Worm (Caenorhabditis elegans) whole organism, mixed stage, embryonic: ENCODE results near the gene C50B6.3.

ENCODE experiments used
- blmp-1 ChIP-seq: fragments of 150-350 bp; optimal IDR thresholded peaks from 2 replicates; lab custom pipeline; 2014; ENCODE audit warnings: missing biosample characterization, missing genetic modification characterization
- ceh-39 ChIP-seq: fragments of 150-350 bp; optimal IDR thresholded peaks from 2 replicates; lab custom pipeline; 2014; ENCODE audit warnings: missing biosample characterization, missing genetic modification characterization
- ces-1 ChIP-seq: fragments of 150-350 bp; optimal IDR thresholded peaks from 2 replicates; lab custom pipeline; 2014; ENCODE audit warnings: missing biosample characterization, missing genetic modification reagents, missing genetic modification characterization
- hlh-1 ChIP-seq: fragments of 150-350 bp; optimal IDR thresholded peaks from 2 replicates; lab custom pipeline; 2014; ENCODE audit warnings: missing biosample characterization, missing genetic modification reagents, missing genetic modification characterization
- lin-13 ChIP-seq: fragments of 150-350 bp; optimal IDR thresholded peaks from 2 replicates; lab custom pipeline; 2014; ENCODE audit warnings: missing biosample characterization, missing genetic modification characterization
- mep-1 ChIP-seq: fragments of 150-350 bp; optimal IDR thresholded peaks from 2 replicates; lab custom pipeline; 2017; ENCODE audit warnings: missing biosample characterization, missing genetic modification reagents, missing genetic modification characterization, inconsistent platforms
- nhr-12 ChIP-seq: fragments of 150-350 bp; optimal IDR thresholded peaks from 2 replicates; lab custom pipeline; 2014; ENCODE audit warnings: missing biosample characterization, missing genetic modification characterization
- nhr-2 ChIP-seq: fragments of 150-350 bp; optimal IDR thresholded peaks from 2 replicates; lab custom pipeline; 2014; ENCODE audit warnings: missing biosample characterization, missing genetic modification characterization
- nhr-76 ChIP-seq: sonication (generic microtip); optimal IDR thresholded peaks from 2 replicates; lab custom pipeline; 2017; ENCODE audit warnings: missing biosample characterization, missing genetic modification characterization
- snpc-4 ChIP-seq: fragments of 150-350 bp; optimal IDR thresholded peaks from 2 replicates; lab custom pipeline; 2014; ENCODE audit warnings: missing biosample characterization, missing genetic modification characterization
- unc-39 ChIP-seq: fragments of 150-350 bp; optimal IDR thresholded peaks from 2 replicates; lab custom pipeline; 2014; ENCODE audit warnings: missing biosample characterization, missing genetic modification characterization
- unc-62 ChIP-seq: fragments of 150-350 bp; optimal IDR thresholded peaks from 2 replicates; lab custom pipeline; 2014; ENCODE audit warnings: missing biosample characterization, missing genetic modification reagents, missing genetic modification characterization
- ztf-11 ChIP-seq: fragments of 150-350 bp; optimal IDR thresholded peaks from 2 replicates; lab custom pipeline; 2014; ENCODE audit warnings: missing biosample characterization, missing genetic modification characterization

DNA sequence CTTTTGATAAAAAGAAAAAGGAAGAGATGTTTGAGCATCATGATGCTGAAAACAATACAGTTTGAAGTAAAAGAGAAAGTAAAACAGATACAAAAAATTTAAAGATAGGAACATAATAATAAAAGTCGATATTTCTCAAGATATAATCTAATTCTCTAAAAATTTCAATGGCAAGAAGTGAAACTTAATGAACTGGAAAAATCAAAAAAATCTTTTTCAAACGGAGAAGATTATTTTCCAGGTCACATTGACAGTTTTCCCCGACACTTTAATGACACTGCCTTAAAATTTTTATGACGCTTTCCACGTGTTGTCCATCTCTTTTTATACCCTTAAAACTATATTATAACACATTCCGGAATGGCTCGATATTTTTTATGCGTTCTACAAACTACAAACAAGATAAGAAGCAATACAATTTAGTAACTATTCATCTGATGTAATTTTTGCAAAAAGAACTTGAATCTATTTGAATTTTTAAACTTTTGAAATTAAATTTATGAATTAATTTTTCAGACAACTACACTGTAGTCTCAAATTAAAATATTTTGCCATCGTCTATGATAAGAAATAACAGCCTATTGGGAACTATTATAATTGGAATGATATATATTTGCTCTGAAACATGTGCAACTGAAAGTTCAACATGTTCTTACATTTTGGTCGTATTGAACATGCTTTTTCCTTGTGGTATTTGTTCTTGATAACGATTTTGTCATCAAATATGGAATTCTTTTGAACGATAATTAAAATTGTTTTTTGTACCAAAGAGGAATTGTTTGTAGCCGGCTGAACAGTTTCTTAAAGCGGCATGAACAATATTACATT, 11.8 kb downstream of the C50B6.3 start, which contains the start of gene C50B6.7:
- TF ChIP-seq nhr-12 (tag; lab: Kevin White, UChicago) (no peak), unc-39 (tag; lab: Kevin White, UChicago) (no peak), hlh-1 (tag; lab: Kevin White, UChicago) (no peak), lin-13 (no peak), ztf-11 (tag; lab: Kevin White, UChicago) (no peak), ces-1 (GFP tag; lab: Kevin White, UChicago) (no peak), ceh-39 (tag; lab: Kevin White, UChicago) (no peak), blmp-1 (tag; lab: Kevin White, UChicago) (no peak), nhr-76 (tag; lab: Kevin White, UChicago) (no peak), snpc-4 (tag; lab: Kevin White, UChicago) (no peak), nhr-2 (tag; lab: Kevin White, UChicago) (no peak), mep-1 (no peak), unc-62 (GFP tag; lab: Kevin White, UChicago) (no peak)
